Fruit fly (Drosophila melanogaster) whole organism, embryonic: Measurements from ENCODE around the gene CG14452.

Experiments used
- Ada2b ChIP-seq: fragments of 200-800 bp; sonication (Bioruptor generic); IDR thresholded peaks from 2 replicates; pipeline ENCODE4 v1.3.6; 2022; ENCODE audit warnings: missing biosample characterization, missing genetic modification characterization
- Aef1 ChIP-seq: fragments of 200-800 bp; sonication (Bioruptor generic); IDR thresholded peaks from 3 replicates; pipeline ENCODE4 v1.3.6; 2022; ENCODE audit warnings: missing biosample characterization, missing genetic modification characterization
- B-H2 ChIP-seq: fragments of 200-800 bp; sonication (Bioruptor generic); optimal IDR thresholded peaks from 2 replicates; lab custom pipeline; 2018; ENCODE audit warnings: missing biosample characterization, mild to moderate bottlenecking, missing genetic modification characterization
- Blimp-1 ChIP-seq: fragments of 200-800 bp; sonication (Bioruptor generic); optimal IDR thresholded peaks from 3 replicates; lab custom pipeline; 2018; ENCODE audit warnings: missing biosample characterization, missing genetic modification characterization, mild to moderate bottlenecking, moderate library complexity, missing genetic modification reagents
- Bteb2 ChIP-seq: fragments of 200-800 bp; sonication (Bioruptor generic); optimal IDR thresholded peaks from 2 replicates; lab custom pipeline; 2016; ENCODE audit warnings: missing biosample characterization, missing genetic modification characterization
- CG1024 ChIP-seq: fragments of 200-800 bp; sonication (Bioruptor generic); IDR thresholded peaks from 2 replicates; pipeline ENCODE4 v1.3.6; 2022; ENCODE audit warnings: missing biosample characterization, missing genetic modification characterization
- CG10366 ChIP-seq: fragments of 200-800 bp; sonication (Bioruptor generic); IDR thresholded peaks from 2 replicates; pipeline ENCODE4 v1.3.6; 2022; ENCODE audit warnings: missing biosample characterization, missing genetic modification characterization
- CG10543 ChIP-seq: fragments of 200-800 bp; sonication (Bioruptor generic); optimal IDR thresholded peaks from 3 replicates; lab custom pipeline; 2017; ENCODE audit warnings: missing biosample characterization, mild to moderate bottlenecking, missing genetic modification characterization, moderate library complexity
- CG10979 ChIP-seq: fragments of 200-800 bp; sonication (Bioruptor generic); optimal IDR thresholded peaks from 2 replicates; lab custom pipeline; 2018; ENCODE audit warnings: missing biosample characterization, mild to moderate bottlenecking, missing genetic modification characterization, moderate library complexity
- CG11504 ChIP-seq: fragments of 200-800 bp; sonication (Bioruptor generic); optimal IDR thresholded peaks from 3 replicates; lab custom pipeline; 2019; ENCODE audit warnings: missing biosample characterization, mild to moderate bottlenecking, missing genetic modification characterization, moderate library complexity
- CG11723 ChIP-seq: fragments of 200-800 bp; sonication (Bioruptor generic); optimal IDR thresholded peaks from 2 replicates; lab custom pipeline; 2017; ENCODE audit warnings: missing biosample characterization, mild to moderate bottlenecking, missing genetic modification characterization
- CG12219 ChIP-seq: fragments of 200-800 bp; sonication (Bioruptor generic); optimal IDR thresholded peaks from 3 replicates; lab custom pipeline; 2018; ENCODE audit warnings: missing biosample characterization, mild to moderate bottlenecking, missing genetic modification characterization
- CG15269 ChIP-seq: fragments of 200-800 bp; sonication (Bioruptor generic); optimal IDR thresholded peaks from 2 replicates; lab custom pipeline; 2018; ENCODE audit warnings: missing biosample characterization, mild to moderate bottlenecking, missing genetic modification characterization, moderate library complexity
- CG16779 ChIP-seq: fragments of 200-800 bp; sonication (Bioruptor generic); IDR thresholded peaks from 2 replicates; pipeline ENCODE4 v1.3.6; 2022; ENCODE audit warnings: missing biosample characterization, missing genetic modification characterization
- CG3065 ChIP-seq: fragments of 200-800 bp; sonication (Bioruptor generic); optimal IDR thresholded peaks from 2 replicates; lab custom pipeline; 2016; ENCODE audit warnings: missing biosample characterization, missing genetic modification characterization
- CG31441 ChIP-seq: fragments of 200-800 bp; sonication (Bioruptor generic); IDR thresholded peaks from 2 replicates; pipeline ENCODE4 v1.3.6; 2022; ENCODE audit warnings: missing biosample characterization, missing genetic modification characterization
- CG3726 ChIP-seq: fragments of 200-800 bp; sonication (Bioruptor generic); IDR thresholded peaks from 3 replicates; pipeline ENCODE4, ENCODE4 v1.3.6; 2022; ENCODE audit warnings: missing biosample characterization, missing genetic modification characterization
- CG3838 ChIP-seq: fragments of 200-800 bp; sonication (Bioruptor generic); optimal IDR thresholded peaks from 3 replicates; lab custom pipeline; 2016; ENCODE audit warnings: missing biosample characterization, missing genetic modification characterization
- CG5953 ChIP-seq: fragments of 200-800 bp; sonication (Bioruptor generic); IDR thresholded peaks from 2 replicates; pipeline ENCODE4 v1.3.6; 2022; ENCODE audit warnings: missing biosample characterization, missing genetic modification characterization
- CTCF ChIP-seq: fragments of 200-800 bp; sonication (Bioruptor generic); optimal IDR thresholded peaks from 2 replicates; lab custom pipeline; 2017; ENCODE audit warnings: missing biosample characterization, mild to moderate bottlenecking, missing genetic modification characterization, moderate library complexity
- Chrac-16 ChIP-seq: fragments of 200-800 bp; sonication (Bioruptor generic); optimal IDR thresholded peaks from 3 replicates; lab custom pipeline; 2016; ENCODE audit warnings: missing biosample characterization, missing genetic modification characterization
- CoRest ChIP-seq: fragments of 200-800 bp; sonication (Bioruptor generic); optimal IDR thresholded peaks from 3 replicates; lab custom pipeline; 2018; ENCODE audit warnings: missing biosample characterization, mild to moderate bottlenecking, missing genetic modification characterization, moderate library complexity
- Dbx ChIP-seq: fragments of 200-800 bp; sonication (Bioruptor generic); IDR thresholded peaks from 3 replicates; pipeline ENCODE4 v1.3.6; 2022; ENCODE audit warnings: missing biosample characterization, missing genetic modification characterization
- H15 ChIP-seq: fragments of 200-800 bp; sonication (Bioruptor generic); IDR thresholded peaks from 3 replicates; pipeline ENCODE4 v1.3.6; 2022; ENCODE audit warnings: missing biosample characterization, missing genetic modification characterization
- HLH54F ChIP-seq: fragments of 200-800 bp; sonication (Bioruptor generic); optimal IDR thresholded peaks from 3 replicates; lab custom pipeline; 2016; ENCODE audit warnings: missing biosample characterization, missing genetic modification characterization
- Hey ChIP-seq: fragments of 200-800 bp; sonication (Bioruptor generic); optimal IDR thresholded peaks from 3 replicates; lab custom pipeline; 2018; ENCODE audit warnings: missing biosample characterization, mild to moderate bottlenecking, missing genetic modification characterization
- Hmx ChIP-seq: fragments of 200-800 bp; sonication (Bioruptor generic); optimal IDR thresholded peaks from 2 replicates; lab custom pipeline; 2016; ENCODE audit warnings: missing biosample characterization, missing genetic modification characterization
- NC2α ChIP-seq: fragments of 200-800 bp; sonication (Bioruptor generic); optimal IDR thresholded peaks from 2 replicates; lab custom pipeline; 2016; ENCODE audit warnings: missing biosample characterization, missing genetic modification characterization
- Oaz ChIP-seq: fragments of 200-800 bp; sonication (Bioruptor generic); IDR thresholded peaks from 2 replicates; pipeline ENCODE4 v1.3.6; 2022; ENCODE audit warnings: missing biosample characterization, missing genetic modification characterization
- Ptx1 ChIP-seq: fragments of 200-800 bp; sonication (Bioruptor generic); IDR thresholded peaks from 2 replicates; pipeline ENCODE4 v1.3.6; 2022; ENCODE audit warnings: missing biosample characterization, missing genetic modification characterization
- Ssrp ChIP-seq: fragments of 200-800 bp; sonication (Bioruptor generic); optimal IDR thresholded peaks from 2 replicates; lab custom pipeline; 2018; ENCODE audit warnings: missing biosample characterization, mild to moderate bottlenecking, missing genetic modification characterization, moderate library complexity
- Taf1 ChIP-seq: fragments of 200-800 bp; sonication (Bioruptor generic); IDR thresholded peaks from 2 replicates; pipeline ENCODE4 v1.3.6; 2022; ENCODE audit warnings: missing biosample characterization, missing genetic modification characterization
- Vsx1 ChIP-seq: fragments of 200-800 bp; sonication (Bioruptor generic); optimal IDR thresholded peaks from 2 replicates; lab custom pipeline; 2017; ENCODE audit warnings: missing biosample characterization, mild to moderate bottlenecking, missing genetic modification characterization, missing genetic modification reagents
- bowl ChIP-seq: fragments of 200-800 bp; sonication (Bioruptor generic); IDR thresholded peaks from 2 replicates; pipeline ENCODE4 v1.3.6; 2022; ENCODE audit warnings: missing biosample characterization, missing genetic modification characterization
- bsh ChIP-seq, 2 experiments: fragments of 200-800 bp; sonication (Bioruptor generic); optimal IDR thresholded peaks; 2 replicates each; lab custom pipeline; 2017 to 2018; ENCODE audit warnings: mild to moderate bottlenecking in 2 of 2, missing biosample characterization in 2 of 2, missing genetic modification characterization in 2 of 2, moderate library complexity in 1 of 2
- ewg ChIP-seq: fragments of 200-800 bp; sonication (Bioruptor generic); optimal IDR thresholded peaks from 3 replicates; lab custom pipeline; 2017; ENCODE audit warnings: mild to moderate bottlenecking, missing biosample characterization, missing genetic modification reagents, missing genetic modification characterization
- gt ChIP-seq: fragments of 200-800 bp; sonication (Bioruptor generic); IDR thresholded peaks from 2 replicates; pipeline ENCODE4 v1.3.6; 2022; ENCODE audit warnings: missing biosample characterization, missing genetic modification characterization
- h ChIP-seq: fragments of >200 bp; optimal IDR thresholded peaks from 2 replicates; lab custom pipeline; 2017
- ind ChIP-seq: fragments of 200-800 bp; sonication (Bioruptor generic); optimal IDR thresholded peaks from 3 replicates; lab custom pipeline; 2016; ENCODE audit warnings: missing biosample characterization, missing genetic modification characterization
- jumu ChIP-seq: fragments of 200-800 bp; sonication (Bioruptor generic); optimal IDR thresholded peaks from 3 replicates; lab custom pipeline; 2016; ENCODE audit warnings: missing biosample characterization, missing genetic modification characterization
- knrl ChIP-seq: fragments of 200-800 bp; sonication (Bioruptor generic); IDR thresholded peaks from 3 replicates; pipeline ENCODE4 v1.3.6; 2022; ENCODE audit warnings: missing biosample characterization, missing genetic modification characterization; ENCODE audit not compliant: partially characterized antibody
- phol ChIP-seq: fragments of 200-800 bp; sonication (Bioruptor generic); optimal IDR thresholded peaks from 3 replicates; lab custom pipeline; 2018; ENCODE audit warnings: missing biosample characterization, mild to moderate bottlenecking, missing genetic modification characterization, moderate library complexity
- ranshi ChIP-seq: fragments of 200-800 bp; sonication (Bioruptor generic); IDR thresholded peaks from 2 replicates; pipeline ENCODE4 v1.3.6; 2022; ENCODE audit warnings: missing biosample characterization, missing genetic modification characterization
- ro ChIP-seq: fragments of 200-800 bp; sonication (Bioruptor generic); IDR thresholded peaks from 2 replicates; pipeline ENCODE4 v1.3.6; 2022; ENCODE audit warnings: missing biosample characterization, missing genetic modification characterization
- sc ChIP-seq, 3 experiments: fragments of >200 bp in 2 of 3; fragments of 200-800 bp in 1 of 3; sonication (Bioruptor generic) in 1 of 3; optimal IDR thresholded peaks; 2 replicates in 2 of 3; 3 replicates in 1 of 3; lab custom pipeline; 2017; ENCODE audit warnings: mild to moderate bottlenecking in 1 of 3, missing biosample characterization in 1 of 3, missing genetic modification characterization in 1 of 3, missing genetic modification reagents in 1 of 3
- sens-2 ChIP-seq: fragments of 200-800 bp; sonication (Bioruptor generic); IDR thresholded peaks from 2 replicates; pipeline ENCODE4 v1.3.6; 2022; ENCODE audit warnings: missing biosample characterization, missing genetic modification characterization
- sim ChIP-seq: fragments of 200-800 bp; sonication (Bioruptor generic); IDR thresholded peaks from 2 replicates; pipeline ENCODE4 v1.3.6; 2022; ENCODE audit warnings: missing biosample characterization, missing genetic modification characterization
- sisA ChIP-seq: fragments of 200-800 bp; sonication (Bioruptor generic); IDR thresholded peaks from 2 replicates; pipeline ENCODE4 v1.3.6; 2022; ENCODE audit warnings: missing biosample characterization, missing genetic modification characterization
- stc ChIP-seq: fragments of 200-800 bp; sonication (Bioruptor generic); IDR thresholded peaks from 2 replicates; pipeline ENCODE4 v1.3.6; 2022; ENCODE audit warnings: missing biosample characterization, missing genetic modification characterization
- tin ChIP-seq: fragments of 200-800 bp; sonication (Bioruptor generic); optimal IDR thresholded peaks from 3 replicates; lab custom pipeline; 2016; ENCODE audit warnings: missing biosample characterization, missing genetic modification characterization
- vvl ChIP-seq: fragments of 200-800 bp; sonication (Bioruptor generic); IDR thresholded peaks from 2 replicates; pipeline ENCODE4 v1.3.6; 2022; ENCODE audit warnings: missing biosample characterization, missing genetic modification characterization
- zfh1 ChIP-seq: fragments of 200-800 bp; sonication (Bioruptor generic); IDR thresholded peaks from 3 replicates; pipeline ENCODE4 v1.3.6; 2022; ENCODE audit warnings: missing biosample characterization, missing genetic modification characterization

Gene CG14452

dm6 chr3L:22665110-22665509, 30.6 kb upstream of the CG14452 start (continued):
- no peak for TF ChIP-seq jumu
- no peak for TF ChIP-seq knrl (GFP tag; lab: Robert Waterston, UW)
- no peak for TF ChIP-seq CG5953 (GFP tag; lab: Robert Waterston, UW)
- 0 out of 3 replicates have a peak, but pooled peaks have one; percentile 24 for TF ChIP-seq H15 (GFP tag; lab: Robert Waterston, UW)
- TF ChIP-seq h (lab: Kevin White, UChicago), result no peak
- no peak for TF ChIP-seq bowl
- no peak for TF ChIP-seq ro (GFP tag; lab: Robert Waterston, UW)
- TF ChIP-seq CG16779 (GFP tag; lab: Robert Waterston, UW), result no peak
- TF ChIP-seq Taf1 (GFP tag; lab: Robert Waterston, UW), result no peak
- TF ChIP-seq ranshi, result peak; percentile 53; the same call in 1 of the 2 replicates
- TF ChIP-seq CTCF (GFP tag; lab: Kevin White, UChicago), result no peak
- TF ChIP-seq Hey, result no peak
- peak; percentile 13; the same call in 1 of the 2 replicates for TF ChIP-seq stc
- peak; percentile 53 for TF ChIP-seq CG11504 (tag; lab: Kevin White, UChicago)
- peak; percentile 1 for TF ChIP-seq CoRest (tag; lab: Kevin White, UChicago)
- peak; percentile 28 for TF ChIP-seq CG15269 (tag; lab: Kevin White, UChicago)
- no peak for TF ChIP-seq CG10979 (tag; lab: Kevin White, UChicago)
- TF ChIP-seq sens-2 (GFP tag; lab: Robert Waterston, UW), result 0 out of 2 replicates have a peak, but pooled peaks have one; percentile 23
- TF ChIP-seq HLH54F (GFP tag; lab: Kevin White, UChicago), result peak; percentile 0
- no peak for TF ChIP-seq Vsx1 (GFP tag; lab: Kevin White, UChicago)
- TF ChIP-seq CG31441 (GFP tag; lab: Robert Waterston, UW), result 0 out of 2 replicates have a peak, but pooled peaks have one; percentile 21
- no peak for TF ChIP-seq CG11723
- no peak for TF ChIP-seq NC2α (GFP tag; lab: Kevin White, UChicago)
- no peak for TF ChIP-seq phol (tag; lab: Kevin White, UChicago)
- TF ChIP-seq Bteb2 (GFP tag; lab: Kevin White, UChicago), result no peak
- no peak for TF ChIP-seq gt
- TF ChIP-seq Ssrp (tag; lab: Kevin White, UChicago), result peak; percentile 45
- TF ChIP-seq Dbx (GFP tag; lab: Robert Waterston, UW), result no peak
- peak; percentile 13; the same call in 1 of the 2 replicates for TF ChIP-seq CG10366 (GFP tag; lab: Robert Waterston, UW)
- peak; percentile 33 for TF ChIP-seq CG12219 (GFP tag; lab: Kevin White, UChicago)
- TF ChIP-seq sim (GFP tag; lab: Robert Waterston, UW), result no peak
- peak; percentile 34; the same call in 1 of the 2 replicates for TF ChIP-seq Ptx1
- no peak for TF ChIP-seq sc (optimal IDR thresholded peaks at IDR 0.05; lab: Kevin White, UChicago)
- peak; percentile 2 for TF ChIP-seq sc (GFP tag; optimal IDR thresholded peaks at IDR 0.05; lab: Kevin White, UChicago)
- TF ChIP-seq Ada2b, result peak; percentile 13; the same call in 1 of the 2 replicates
- 0 out of 3 replicates have a peak, but pooled peaks have one; percentile 27 for TF ChIP-seq CG3726
- peak; percentile 18 for TF ChIP-seq Chrac-16 (GFP tag; lab: Kevin White, UChicago)
- no peak for TF ChIP-seq Oaz (GFP tag; lab: Robert Waterston, UW)
- no peak for TF ChIP-seq B-H2 (GFP tag; lab: Kevin White, UChicago)
- peak in 1 of 2 experiments; percentile 57 for TF ChIP-seq bsh (GFP tag; optimal IDR thresholded peaks at IDR 0.05; lab: Kevin White, UChicago)
- peak; percentile 21 for TF ChIP-seq tin (GFP tag; lab: Kevin White, UChicago)
- no peak for TF ChIP-seq CG3065 (GFP tag; lab: Kevin White, UChicago)
- no peak for TF ChIP-seq CG10543 (GFP tag; lab: Kevin White, UChicago)
- peak; percentile 41 for TF ChIP-seq ind (GFP tag; lab: Kevin White, UChicago)
- TF ChIP-seq CG1024 (GFP tag; lab: Robert Waterston, UW), result 0 out of 2 replicates have a peak, but pooled peaks have one; percentile 5
- peak; percentile 40 for TF ChIP-seq Blimp-1 (GFP tag; lab: Kevin White, UChicago)
- TF ChIP-seq vvl (GFP tag; lab: Robert Waterston, UW), result 0 out of 2 replicates have a peak, but pooled peaks have one; percentile 32
- TF ChIP-seq Hmx (GFP tag; lab: Kevin White, UChicago), result no peak
- TF ChIP-seq Aef1 (GFP tag; lab: Robert Waterston, UW), result no peak
- TF ChIP-seq ewg, result peak; percentile 0
- TF ChIP-seq CG3838 (GFP tag; lab: Kevin White, UChicago), result no peak
- peak; percentile 44; the same call in 1 of the 2 replicates for TF ChIP-seq sisA (GFP tag; lab: Robert Waterston, UW)
- TF ChIP-seq zfh1, result peak; percentile 55; the same call in 1 of the 3 replicates
